Worm (Caenorhabditis elegans) whole organism, mixed stage, embryonic: Measurements from ENCODE around the gene F56H11.2.

Source experiments
- ceh-43 ChIP-seq: fragments of 200-800 bp; sonication (Bioruptor generic); optimal IDR thresholded peaks from 2 replicates; lab custom pipeline; 2018; ENCODE audit warnings: mild to moderate bottlenecking, missing genetic modification characterization, moderate library complexity, missing compliant biosample characterization
- lsy-2 ChIP-seq: fragments of 150-350 bp; optimal IDR thresholded peaks from 2 replicates; lab custom pipeline; 2014; ENCODE audit warnings: missing biosample characterization, missing genetic modification characterization
- mep-1 ChIP-seq: fragments of 150-350 bp; optimal IDR thresholded peaks from 2 replicates; lab custom pipeline; 2017; ENCODE audit warnings: missing biosample characterization, missing genetic modification reagents, missing genetic modification characterization, inconsistent platforms
- sem-2 ChIP-seq: fragments of 200-800 bp; sonication (Bioruptor generic); optimal IDR thresholded peaks from 2 replicates; lab custom pipeline; 2018; ENCODE audit warnings: mild to moderate bottlenecking, missing genetic modification characterization, missing compliant biosample characterization
- unc-39 ChIP-seq: fragments of 150-350 bp; optimal IDR thresholded peaks from 2 replicates; lab custom pipeline; 2014; ENCODE audit warnings: missing biosample characterization, missing genetic modification characterization

- TF ChIP-seq unc-39 (tag; lab: Kevin White, UChicago) (no peak), sem-2 (no peak), ceh-43 (no peak), lsy-2 (tag; lab: Kevin White, UChicago) (peak; percentile 1), mep-1 (tag; lab: Kevin White, UChicago) (peak; percentile 18)
Measured at ce11 chrIV:9511221-9511638, 21.7 kb downstream of the F56H11.2 start.
